Fruit fly (Drosophila melanogaster) whole organism, embryonic: Measurements from ENCODE around the gene Pxd.

Experiments
- ATbp ChIP-seq: fragments of 200-800 bp; sonication (Bioruptor generic); optimal IDR thresholded peaks from 2 replicates; lab custom pipeline; 2017; ENCODE audit warnings: missing biosample characterization, mild to moderate bottlenecking, missing genetic modification characterization, missing genetic modification reagents
- Ada2b ChIP-seq: fragments of 200-800 bp; sonication (Bioruptor generic); IDR thresholded peaks from 2 replicates; pipeline ENCODE4 v1.3.6; 2022; ENCODE audit warnings: missing biosample characterization, missing genetic modification characterization
- Antp ChIP-seq: fragments of 200-800 bp; sonication (Bioruptor generic); optimal IDR thresholded peaks from 3 replicates; lab custom pipeline; 2016; ENCODE audit warnings: missing biosample characterization, missing genetic modification characterization
- Atf3 ChIP-seq: fragments of 200-800 bp; sonication (Bioruptor generic); optimal IDR thresholded peaks from 3 replicates; lab custom pipeline; 2016; ENCODE audit warnings: missing biosample characterization, missing genetic modification characterization
- CG10462 ChIP-seq: fragments of 200-800 bp; sonication (Bioruptor generic); optimal IDR thresholded peaks from 2 replicates; lab custom pipeline; 2016; ENCODE audit warnings: missing biosample characterization, missing genetic modification characterization
- CG12299 ChIP-seq: fragments of 200-800 bp; sonication (Bioruptor generic); optimal IDR thresholded peaks from 2 replicates; lab custom pipeline; 2018; ENCODE audit warnings: missing biosample characterization, mild to moderate bottlenecking, missing genetic modification characterization
- CG12744 ChIP-seq: fragments of 200-800 bp; sonication (Bioruptor generic); optimal IDR thresholded peaks from 2 replicates; lab custom pipeline; 2016; ENCODE audit warnings: missing biosample characterization, missing genetic modification characterization
- CG15601 ChIP-seq: fragments of 200-800 bp; sonication (Bioruptor generic); optimal IDR thresholded peaks from 3 replicates; lab custom pipeline; 2019; ENCODE audit warnings: missing biosample characterization, mild to moderate bottlenecking, missing genetic modification characterization, moderate library complexity
- CG17328 ChIP-seq: fragments of 200-800 bp; sonication (Bioruptor generic); IDR thresholded peaks from 2 replicates; pipeline ENCODE4 v1.3.6; 2022; ENCODE audit warnings: missing biosample characterization, missing genetic modification characterization
- CG17359 ChIP-seq: fragments of 200-800 bp; sonication (Bioruptor generic); optimal IDR thresholded peaks from 3 replicates; lab custom pipeline; 2018; ENCODE audit warnings: missing biosample characterization, mild to moderate bottlenecking, missing genetic modification characterization, moderate library complexity
- CG18599 ChIP-seq: fragments of 200-800 bp; sonication (Bioruptor generic); optimal IDR thresholded peaks from 3 replicates; lab custom pipeline; 2017; ENCODE audit warnings: missing biosample characterization, missing genetic modification characterization, mild to moderate bottlenecking, moderate library complexity, missing genetic modification reagents
- CG2120 ChIP-seq: fragments of 200-800 bp; sonication (Bioruptor generic); optimal IDR thresholded peaks from 3 replicates; lab custom pipeline; 2016; ENCODE audit warnings: missing biosample characterization, missing genetic modification characterization
- CG3163 ChIP-seq: fragments of 200-800 bp; sonication (Bioruptor generic); optimal IDR thresholded peaks from 3 replicates; lab custom pipeline; 2016; ENCODE audit warnings: missing biosample characterization, missing genetic modification characterization
- CG34422 ChIP-seq: fragments of 200-800 bp; sonication (Bioruptor generic); IDR thresholded peaks from 3 replicates; pipeline ENCODE4 v1.3.6; 2022; ENCODE audit warnings: missing biosample characterization, missing genetic modification characterization
- CG3847 ChIP-seq: fragments of 200-800 bp; sonication (Bioruptor generic); IDR thresholded peaks from 2 replicates; pipeline ENCODE4 v1.3.6; 2022; ENCODE audit warnings: missing biosample characterization, missing genetic modification characterization
- CG3995 ChIP-seq: fragments of 200-800 bp; sonication (Bioruptor generic); optimal IDR thresholded peaks from 3 replicates; lab custom pipeline; 2016; ENCODE audit warnings: missing biosample characterization, missing genetic modification characterization
- CG4282 ChIP-seq: fragments of 200-800 bp; sonication (Bioruptor generic); optimal IDR thresholded peaks from 2 replicates; lab custom pipeline; 2016; ENCODE audit warnings: missing biosample characterization, missing genetic modification characterization
- CG8290 ChIP-seq, 3 experiments: fragments of 200-800 bp; sonication (Bioruptor generic); optimal IDR thresholded peaks; 2 replicates each; lab custom pipeline; 2016 to 2019; ENCODE audit warnings: missing biosample characterization in 3 of 3, missing genetic modification characterization in 3 of 3, mild to moderate bottlenecking in 2 of 3, moderate library complexity in 1 of 3
- CG9932 ChIP-seq: fragments of 200-800 bp; sonication (Bioruptor generic); IDR thresholded peaks from 2 replicates; pipeline ENCODE4 v1.3.6; 2022; ENCODE audit warnings: missing biosample characterization, missing genetic modification characterization
- Fer1 ChIP-seq: fragments of 200-800 bp; sonication (Bioruptor generic); optimal IDR thresholded peaks from 2 replicates; lab custom pipeline; 2017; ENCODE audit warnings: missing biosample characterization, mild to moderate bottlenecking, missing genetic modification characterization
- MBD-R2 ChIP-seq: fragments of 200-800 bp; sonication (Bioruptor generic); IDR thresholded peaks from 2 replicates; pipeline ENCODE4 v1.3.6; 2022; ENCODE audit warnings: missing biosample characterization, missing genetic modification characterization
- Meics ChIP-seq: fragments of 200-800 bp; sonication (Bioruptor generic); optimal IDR thresholded peaks from 2 replicates; lab custom pipeline; 2017; ENCODE audit warnings: missing biosample characterization, mild to moderate bottlenecking, missing genetic modification characterization
- NC2β ChIP-seq: fragments of 200-800 bp; sonication (Bioruptor generic); optimal IDR thresholded peaks from 2 replicates; lab custom pipeline; 2016; ENCODE audit warnings: missing biosample characterization, missing genetic modification characterization
- NFAT ChIP-seq: fragments of 200-800 bp; sonication (Bioruptor generic); IDR thresholded peaks from 2 replicates; pipeline ENCODE4 v1.3.6; 2022; ENCODE audit warnings: missing biosample characterization, missing genetic modification characterization
- Nf-YC ChIP-seq: fragments of 200-800 bp; optimal IDR thresholded peaks from 3 replicates; lab custom pipeline; 2019; ENCODE audit warnings: missing biosample characterization, mild to moderate bottlenecking, missing genetic modification characterization, moderate library complexity
- Oli ChIP-seq: fragments of 200-800 bp; sonication (Bioruptor generic); optimal IDR thresholded peaks from 2 replicates; lab custom pipeline; 2018; ENCODE audit warnings: missing biosample characterization, mild to moderate bottlenecking, missing genetic modification characterization, moderate library complexity
- Poxn ChIP-seq: fragments of 200-800 bp; sonication (Bioruptor generic); IDR thresholded peaks from 2 replicates; pipeline ENCODE4 v1.3.6; 2022; ENCODE audit warnings: missing biosample characterization, missing genetic modification characterization
- Ptx1 ChIP-seq: fragments of 200-800 bp; sonication (Bioruptor generic); IDR thresholded peaks from 2 replicates; pipeline ENCODE4 v1.3.6; 2022; ENCODE audit warnings: missing biosample characterization, missing genetic modification characterization
- Side ChIP-seq: fragments of 200-800 bp; sonication (Bioruptor generic); optimal IDR thresholded peaks from 2 replicates; lab custom pipeline; 2016; ENCODE audit warnings: missing biosample characterization, missing genetic modification characterization
- Vsx1 ChIP-seq: fragments of 200-800 bp; sonication (Bioruptor generic); optimal IDR thresholded peaks from 2 replicates; lab custom pipeline; 2017; ENCODE audit warnings: missing biosample characterization, mild to moderate bottlenecking, missing genetic modification characterization, missing genetic modification reagents
- ab ChIP-seq: fragments of 200-800 bp; sonication (Bioruptor generic); optimal IDR thresholded peaks from 2 replicates; lab custom pipeline; 2016; ENCODE audit warnings: missing biosample characterization, missing genetic modification characterization
- bigmax ChIP-seq: fragments of 200-800 bp; sonication (Bioruptor generic); optimal IDR thresholded peaks from 2 replicates; lab custom pipeline; 2018; ENCODE audit warnings: missing biosample characterization, mild to moderate bottlenecking, missing genetic modification characterization
- chif ChIP-seq, 2 experiments: fragments of 200-800 bp; sonication (Bioruptor generic); optimal IDR thresholded peaks; 3 replicates each; lab custom pipeline; 2016; ENCODE audit warnings: missing biosample characterization in 2 of 2, missing genetic modification characterization in 2 of 2
- disco-r ChIP-seq: fragments of 200-800 bp; sonication (Bioruptor generic); optimal IDR thresholded peaks from 2 replicates; lab custom pipeline; 2016; ENCODE audit warnings: missing biosample characterization, missing genetic modification characterization
- dm ChIP-seq: fragments of 200-800 bp; sonication (Bioruptor generic); optimal IDR thresholded peaks from 3 replicates; lab custom pipeline; 2016; ENCODE audit warnings: missing biosample characterization, missing genetic modification characterization
- esg ChIP-seq: fragments of 200-800 bp; sonication (Bioruptor generic); conservative IDR thresholded peaks from 2 replicates; pipeline ENCODE4 v1.3.6; 2022; ENCODE audit warnings: missing biosample characterization, missing genetic modification characterization
- fd64A ChIP-seq: fragments of 200-800 bp; sonication (Bioruptor generic); optimal IDR thresholded peaks from 3 replicates; lab custom pipeline; 2018; ENCODE audit warnings: missing biosample characterization, mild to moderate bottlenecking, missing genetic modification characterization
- kni ChIP-seq: fragments of 200-800 bp; sonication (Bioruptor generic); optimal IDR thresholded peaks from 3 replicates; lab custom pipeline; 2017; ENCODE audit warnings: mild to moderate bottlenecking, missing biosample characterization, missing genetic modification reagents, missing genetic modification characterization
- lab ChIP-seq: fragments of 200-800 bp; sonication (Bioruptor generic); optimal IDR thresholded peaks from 3 replicates; lab custom pipeline; 2017; ENCODE audit warnings: missing biosample characterization, missing genetic modification characterization, mild to moderate bottlenecking, moderate library complexity, missing genetic modification reagents
- lola ChIP-seq, 3 experiments: fragments of >200 bp in 2 of 3; fragments of 200-800 bp in 1 of 3; sonication (Bioruptor generic) in 1 of 3; optimal IDR thresholded peaks; 2 replicates each; lab custom pipeline; 2017 to 2019; ENCODE audit warnings: missing biosample characterization in 3 of 3, missing genetic modification characterization in 3 of 3, mild to moderate bottlenecking in 1 of 3, moderate library complexity in 1 of 3
- pan ChIP-seq, 4 experiments: fragments of >200 bp in 3 of 4; fragments of 200-800 bp in 1 of 4; sonication (Bioruptor generic) in 1 of 4; optimal IDR thresholded peaks in 3 of 4; IDR thresholded peaks in 1 of 4; 2 replicates each; pipeline versions ENCODE4 v1.3.6 to Lab custom; 2017 to 2022; ENCODE audit warnings: missing biosample characterization in 2 of 4, missing genetic modification characterization in 2 of 4, mixed read lengths in 1 of 4
- pho ChIP-seq: fragments of 200-800 bp; sonication (Bioruptor generic); optimal IDR thresholded peaks from 2 replicates; lab custom pipeline; 2016; ENCODE audit warnings: missing biosample characterization, missing genetic modification characterization
- phol ChIP-seq: fragments of 200-800 bp; sonication (Bioruptor generic); optimal IDR thresholded peaks from 3 replicates; lab custom pipeline; 2018; ENCODE audit warnings: missing biosample characterization, mild to moderate bottlenecking, missing genetic modification characterization, moderate library complexity
- salm ChIP-seq: fragments of 200-800 bp; sonication (Bioruptor generic); optimal IDR thresholded peaks from 2 replicates; lab custom pipeline; 2018; ENCODE audit warnings: missing biosample characterization, mild to moderate bottlenecking, missing genetic modification characterization
- slp2 ChIP-seq: fragments of 200-800 bp; sonication (Bioruptor generic); optimal IDR thresholded peaks from 2 replicates; lab custom pipeline; 2016; ENCODE audit warnings: missing biosample characterization, missing genetic modification characterization
- tll ChIP-seq, 2 experiments: fragments of 200-800 bp in 1 of 2; fragments of >200 bp in 1 of 2; sonication (Bioruptor generic) in 1 of 2; optimal IDR thresholded peaks; 2 replicates each; lab custom pipeline; 2017 to 2019; ENCODE audit warnings: missing biosample characterization in 2 of 2, missing genetic modification characterization in 2 of 2, mild to moderate bottlenecking in 1 of 2, moderate library complexity in 1 of 2
- trem ChIP-seq: fragments of 200-800 bp; optimal IDR thresholded peaks from 3 replicates; lab custom pipeline; 2019; ENCODE audit warnings: missing biosample characterization, mild to moderate bottlenecking, missing genetic modification characterization, moderate library complexity
- trh ChIP-seq: fragments of 200-800 bp; sonication (Bioruptor generic); optimal IDR thresholded peaks from 2 replicates; lab custom pipeline; 2016; ENCODE audit warnings: missing biosample characterization, missing genetic modification characterization
- vvl ChIP-seq: fragments of 200-800 bp; sonication (Bioruptor generic); IDR thresholded peaks from 2 replicates; pipeline ENCODE4 v1.3.6; 2022; ENCODE audit warnings: missing biosample characterization, missing genetic modification characterization

Pxd gene

dm6 chr3R:17072526-17073114 is 58.2 kb downstream of the Pxd start, which contains the start of the genes Ns1 and mRpS11 (continued):
- TF ChIP-seq CG2120 (GFP tag; lab: Kevin White, UChicago): peak; percentile 60
- peak; percentile 38 for TF ChIP-seq CG4282 (GFP tag; lab: Kevin White, UChicago)
- TF ChIP-seq lola (GFP tag; optimal IDR thresholded peaks at IDR 0.05; lab: Kevin White, UChicago): no peak
- TF ChIP-seq Poxn (GFP tag; lab: Robert Waterston, UW): no peak
- TF ChIP-seq CG9932: peak; percentile 64
- TF ChIP-seq chif (GFP tag; optimal IDR thresholded peaks at IDR 0.05; lab: Kevin White, UChicago): peak in 1 of 2 experiments; percentile 25
- no peak for TF ChIP-seq CG10462 (GFP tag; lab: Kevin White, UChicago)
- TF ChIP-seq Fer1 (GFP tag; lab: Kevin White, UChicago): peak; percentile 40
- TF ChIP-seq phol (tag; lab: Kevin White, UChicago): peak; percentile 51
- no peak for TF ChIP-seq CG8290 (GFP tag; optimal IDR thresholded peaks at IDR 0.05; lab: Kevin White, UChicago)
- peak in 1 of 2 experiments; percentile 72 for TF ChIP-seq CG8290 (tag; optimal IDR thresholded peaks at IDR 0.05; lab: Kevin White, UChicago)
- no peak for TF ChIP-seq Vsx1 (GFP tag; lab: Kevin White, UChicago)
- peak; percentile 64 for TF ChIP-seq trem (tag; lab: Kevin White, UChicago)
- TF ChIP-seq dm (GFP tag; lab: Kevin White, UChicago): peak; percentile 99
- TF ChIP-seq pho (GFP tag; lab: Kevin White, UChicago): peak; percentile 24
- peak; percentile 63 for TF ChIP-seq CG3847 (GFP tag; lab: Robert Waterston, UW)
- TF ChIP-seq Side (GFP tag; lab: Kevin White, UChicago): peak; percentile 57
- TF ChIP-seq CG12299: peak; percentile 23
- TF ChIP-seq salm: no peak
- TF ChIP-seq disco-r (GFP tag; lab: Kevin White, UChicago): peak; percentile 3
- TF ChIP-seq esg (GFP tag; lab: Robert Waterston, UW): no peak
- peak; percentile 87; the same call in 2 of the 3 replicates for TF ChIP-seq CG34422 (GFP tag; lab: Robert Waterston, UW)
- TF ChIP-seq Ada2b (GFP tag; lab: Robert Waterston, UW): no peak
- no peak for TF ChIP-seq CG12744 (GFP tag; lab: Kevin White, UChicago)
- no peak for TF ChIP-seq Oli (tag; lab: Kevin White, UChicago)
- no peak for TF ChIP-seq tll (GFP tag; optimal IDR thresholded peaks at IDR 0.05; lab: Kevin White, UChicago)
- no peak for TF ChIP-seq trh (GFP tag; lab: Kevin White, UChicago)
- no peak for TF ChIP-seq fd64A
- peak; percentile 37 for TF ChIP-seq Antp (GFP tag; lab: Kevin White, UChicago)
- TF ChIP-seq Meics: peak; percentile 27
- TF ChIP-seq CG3163 (GFP tag; lab: Kevin White, UChicago): peak; percentile 15
- TF ChIP-seq ATbp (GFP tag; lab: Kevin White, UChicago): no peak
- TF ChIP-seq Ptx1 (GFP tag; lab: Robert Waterston, UW): no peak
- TF ChIP-seq CG18599: no peak
- TF ChIP-seq ab (GFP tag; lab: Kevin White, UChicago): no peak
- TF ChIP-seq slp2 (GFP tag; lab: Kevin White, UChicago): no peak
- TF ChIP-seq vvl (GFP tag; lab: Robert Waterston, UW): peak; percentile 60
- no peak for TF ChIP-seq Atf3 (GFP tag; lab: Kevin White, UChicago)
- TF ChIP-seq MBD-R2: peak; percentile 92
- no peak for TF ChIP-seq kni (GFP tag; lab: Kevin White, UChicago)
- TF ChIP-seq Nf-YC: peak; percentile 24
- peak; percentile 2 for TF ChIP-seq CG17359
- peak; percentile 73 for TF ChIP-seq CG3995 (GFP tag; lab: Kevin White, UChicago)
- TF ChIP-seq CG17328 (GFP tag; lab: Robert Waterston, UW): no peak
- no peak for TF ChIP-seq pan (optimal IDR thresholded peaks at IDR 0.05; lab: Kevin White, UChicago)
- no peak for TF ChIP-seq pan (GFP tag; optimal IDR thresholded peaks at IDR 0.05 in 1 of 2, IDR thresholded peaks at IDR 0.05 in 1 of 2)
- no peak for TF ChIP-seq lab (GFP tag; lab: Kevin White, UChicago)
- peak; percentile 61 for TF ChIP-seq NC2β (GFP tag; lab: Kevin White, UChicago)
- no peak for TF ChIP-seq bigmax (GFP tag; lab: Kevin White, UChicago)
- peak; percentile 69; the same call in 1 of the 2 replicates for TF ChIP-seq NFAT (GFP tag; lab: Robert Waterston, UW)
- peak; percentile 36 for TF ChIP-seq CG15601 (tag; lab: Kevin White, UChicago)
